Fruit fly (Drosophila melanogaster) whole organism, embryonic: ENCODE data around the gene Galphai.
A peak's percentile ranks its signal among the peaks of the same experiment; 100 is the strongest.

ENCODE experiments used
- B-H2 ChIP-seq: fragments of 200-800 bp; sonication (Bioruptor generic); optimal IDR thresholded peaks from 2 replicates; lab custom pipeline; 2018; ENCODE audit warnings: missing biosample characterization, mild to moderate bottlenecking, missing genetic modification characterization
- BEAF-32 ChIP-seq: fragments of 200-800 bp; sonication (Bioruptor generic); optimal IDR thresholded peaks from 3 replicates; lab custom pipeline; 2017; ENCODE audit warnings: missing biosample characterization, missing genetic modification characterization, mild to moderate bottlenecking, moderate library complexity, missing genetic modification reagents
- CG10147 ChIP-seq: fragments of 200-800 bp; sonication (Bioruptor generic); optimal IDR thresholded peaks from 2 replicates; lab custom pipeline; 2019; ENCODE audit warnings: missing biosample characterization, mild to moderate bottlenecking, missing genetic modification characterization, moderate library complexity
- CG10274 ChIP-seq: fragments of 200-800 bp; sonication (Bioruptor generic); optimal IDR thresholded peaks from 3 replicates; lab custom pipeline; 2017; ENCODE audit warnings: missing biosample characterization, mild to moderate bottlenecking, missing genetic modification characterization
- CG10366 ChIP-seq: fragments of 200-800 bp; sonication (Bioruptor generic); IDR thresholded peaks from 2 replicates; pipeline ENCODE4 v1.3.6; 2022; ENCODE audit warnings: missing biosample characterization, missing genetic modification characterization
- CG10654 ChIP-seq: fragments of 200-800 bp; sonication (Bioruptor generic); optimal IDR thresholded peaks from 2 replicates; lab custom pipeline; 2016; ENCODE audit warnings: missing biosample characterization, missing genetic modification characterization
- CG11247 ChIP-seq: fragments of 200-800 bp; sonication (Bioruptor generic); IDR thresholded peaks from 2 replicates; pipeline ENCODE4 v1.3.6; 2022; ENCODE audit warnings: missing biosample characterization, missing genetic modification characterization
- CG12071 ChIP-seq: fragments of 200-800 bp; sonication (Bioruptor generic); optimal IDR thresholded peaks from 3 replicates; lab custom pipeline; 2018; ENCODE audit warnings: missing biosample characterization, mild to moderate bottlenecking, missing genetic modification characterization
- CG12104 ChIP-seq: fragments of 200-800 bp; sonication (Bioruptor generic); optimal IDR thresholded peaks from 3 replicates; lab custom pipeline; 2016; ENCODE audit warnings: missing biosample characterization, missing genetic modification characterization
- CG12659 ChIP-seq: fragments of 200-800 bp; sonication (Bioruptor generic); optimal IDR thresholded peaks from 3 replicates; lab custom pipeline; 2017; ENCODE audit warnings: mild to moderate bottlenecking, missing biosample characterization, missing genetic modification reagents, missing genetic modification characterization
- CG17568 ChIP-seq: fragments of 200-800 bp; sonication (Bioruptor generic); optimal IDR thresholded peaks from 2 replicates; lab custom pipeline; 2018; ENCODE audit warnings: missing biosample characterization, mild to moderate bottlenecking, missing genetic modification characterization, moderate library complexity
- CG18011 ChIP-seq: fragments of 200-800 bp; sonication (Bioruptor generic); optimal IDR thresholded peaks from 2 replicates; lab custom pipeline; 2017; ENCODE audit warnings: missing biosample characterization, missing genetic modification characterization, mild to moderate bottlenecking, moderate library complexity, missing genotype
- CG32532 ChIP-seq: fragments of 200-800 bp; sonication (Bioruptor generic); IDR thresholded peaks from 2 replicates; pipeline ENCODE4 v1.3.6; 2022; ENCODE audit warnings: missing biosample characterization, missing genetic modification characterization
- CG6689 ChIP-seq: fragments of 200-800 bp; sonication (Bioruptor generic); IDR thresholded peaks from 2 replicates; pipeline ENCODE4 v1.3.6; 2022; ENCODE audit warnings: missing biosample characterization, missing genetic modification characterization
- CG7271 ChIP-seq: fragments of 200-800 bp; sonication (Bioruptor generic); optimal IDR thresholded peaks from 2 replicates; lab custom pipeline; 2018; ENCODE audit warnings: missing biosample characterization, mild to moderate bottlenecking, missing genetic modification characterization, moderate library complexity
- CG7556 ChIP-seq: fragments of 200-800 bp; sonication (Bioruptor generic); optimal IDR thresholded peaks from 2 replicates; lab custom pipeline; 2017; ENCODE audit warnings: missing biosample characterization, mild to moderate bottlenecking, missing genetic modification characterization
- CG7963 ChIP-seq: fragments of 200-800 bp; sonication (Bioruptor generic); IDR thresholded peaks from 3 replicates; pipeline ENCODE4 v1.3.6; 2022; ENCODE audit warnings: missing biosample characterization, missing genetic modification characterization; ENCODE audit not compliant: partially characterized antibody
- CG8924 ChIP-seq: fragments of 200-800 bp; optimal IDR thresholded peaks from 3 replicates; lab custom pipeline; 2019; ENCODE audit warnings: missing biosample characterization, mild to moderate bottlenecking, missing genetic modification characterization, moderate library complexity
- CG9437 ChIP-seq: fragments of 200-800 bp; sonication (Bioruptor generic); optimal IDR thresholded peaks from 2 replicates; lab custom pipeline; 2018; ENCODE audit warnings: missing biosample characterization, mild to moderate bottlenecking, missing genetic modification characterization
- Chrac-16 ChIP-seq: fragments of 200-800 bp; sonication (Bioruptor generic); optimal IDR thresholded peaks from 3 replicates; lab custom pipeline; 2016; ENCODE audit warnings: missing biosample characterization, missing genetic modification characterization
- Dek ChIP-seq: fragments of 200-800 bp; sonication (Bioruptor generic); optimal IDR thresholded peaks from 3 replicates; lab custom pipeline; 2019; ENCODE audit warnings: missing biosample characterization, mild to moderate bottlenecking, missing genetic modification characterization, moderate library complexity
- Gsc ChIP-seq: fragments of 200-800 bp; sonication (Bioruptor generic); IDR thresholded peaks from 2 replicates; pipeline ENCODE4 v1.3.6; 2022; ENCODE audit warnings: missing biosample characterization, missing genetic modification characterization
- Hand ChIP-seq: fragments of 200-800 bp; sonication (Bioruptor generic); optimal IDR thresholded peaks from 2 replicates; lab custom pipeline; 2017; ENCODE audit warnings: mild to moderate bottlenecking, missing biosample characterization, missing genetic modification reagents, missing genetic modification characterization
- Hr3 ChIP-seq: fragments of 200-800 bp; sonication (Bioruptor generic); optimal IDR thresholded peaks from 3 replicates; lab custom pipeline; 2016; ENCODE audit warnings: missing biosample characterization, missing genetic modification characterization
- Nf-YB ChIP-seq: fragments of 200-800 bp; sonication (Bioruptor generic); optimal IDR thresholded peaks from 3 replicates; lab custom pipeline; 2019; ENCODE audit warnings: missing biosample characterization, mild to moderate bottlenecking, missing genetic modification characterization, moderate library complexity
- Opbp ChIP-seq: fragments of 200-800 bp; sonication (Bioruptor generic); IDR thresholded peaks from 3 replicates; pipeline ENCODE4 v1.3.6; 2022; ENCODE audit warnings: missing biosample characterization, missing genetic modification characterization; ENCODE audit not compliant: partially characterized antibody
- Poxn ChIP-seq: fragments of 200-800 bp; sonication (Bioruptor generic); IDR thresholded peaks from 2 replicates; pipeline ENCODE4 v1.3.6; 2022; ENCODE audit warnings: missing biosample characterization, missing genetic modification characterization
- Rfx ChIP-seq: fragments of 200-800 bp; sonication (Bioruptor generic); IDR thresholded peaks from 2 replicates; pipeline ENCODE4 v1.3.6; 2022; ENCODE audit warnings: missing biosample characterization, missing genetic modification characterization
- ac ChIP-seq: fragments of 200-800 bp; sonication (Bioruptor generic); optimal IDR thresholded peaks from 3 replicates; lab custom pipeline; 2017; ENCODE audit warnings: missing biosample characterization, mild to moderate bottlenecking, missing genetic modification characterization
- cad ChIP-seq: fragments of >200 bp; optimal IDR thresholded peaks from 2 replicates; lab custom pipeline; 2017; ENCODE audit warnings: missing biosample characterization, missing genetic modification characterization
- dmrt11E ChIP-seq: fragments of 200-800 bp; sonication (Bioruptor generic); optimal IDR thresholded peaks from 3 replicates; lab custom pipeline; 2018; ENCODE audit warnings: missing biosample characterization, mild to moderate bottlenecking, missing genetic modification characterization, moderate library complexity
- gcm2 ChIP-seq: fragments of 200-800 bp; sonication (Bioruptor generic); optimal IDR thresholded peaks from 2 replicates; lab custom pipeline; 2016; ENCODE audit warnings: missing biosample characterization, missing genetic modification characterization
- her ChIP-seq: fragments of 200-800 bp; sonication (Bioruptor generic); optimal IDR thresholded peaks from 2 replicates; lab custom pipeline; 2016; ENCODE audit warnings: missing biosample characterization, missing genetic modification characterization
- hkb ChIP-seq, 2 experiments: fragments of 200-800 bp in 1 of 2; fragments of >200 bp in 1 of 2; sonication (Bioruptor generic) in 1 of 2; IDR thresholded peaks in 1 of 2; optimal IDR thresholded peaks in 1 of 2; 2 replicates each; pipeline versions ENCODE4 v1.3.6 to Lab custom; 2017 to 2022; ENCODE audit warnings: missing biosample characterization in 1 of 2, missing genetic modification characterization in 1 of 2
- inv ChIP-seq: fragments of 200-800 bp; sonication (Bioruptor generic); IDR thresholded peaks from 2 replicates; pipeline ENCODE4 v1.3.6; 2022; ENCODE audit warnings: missing biosample characterization, missing genetic modification characterization; ENCODE audit not compliant: partially characterized antibody
- lilli ChIP-seq: fragments of 200-800 bp; sonication (Bioruptor generic); optimal IDR thresholded peaks from 3 replicates; lab custom pipeline; 2016; ENCODE audit warnings: missing biosample characterization, missing genetic modification characterization
- lov ChIP-seq, 2 experiments: fragments of 200-800 bp in 1 of 2; fragments of >200 bp in 1 of 2; sonication (Bioruptor generic) in 1 of 2; IDR thresholded peaks in 1 of 2; optimal IDR thresholded peaks in 1 of 2; 2 replicates in 1 of 2; 3 replicates in 1 of 2; pipeline versions ENCODE4 v1.3.6 to Lab custom; 2017 to 2022; ENCODE audit warnings: missing biosample characterization in 1 of 2, missing genetic modification characterization in 1 of 2
- nom ChIP-seq: fragments of 200-800 bp; sonication (Bioruptor generic); optimal IDR thresholded peaks from 2 replicates; lab custom pipeline; 2017; ENCODE audit warnings: missing biosample characterization, missing genetic modification characterization, mild to moderate bottlenecking, moderate library complexity, missing genetic modification reagents
- pan ChIP-seq, 4 experiments: fragments of >200 bp in 3 of 4; fragments of 200-800 bp in 1 of 4; sonication (Bioruptor generic) in 1 of 4; optimal IDR thresholded peaks in 3 of 4; IDR thresholded peaks in 1 of 4; 2 replicates each; pipeline versions ENCODE4 v1.3.6 to Lab custom; 2017 to 2022; ENCODE audit warnings: missing biosample characterization in 2 of 4, missing genetic modification characterization in 2 of 4, mixed read lengths in 1 of 4
- pfk ChIP-seq: fragments of 200-800 bp; sonication (Bioruptor generic); optimal IDR thresholded peaks from 2 replicates; lab custom pipeline; 2018; ENCODE audit warnings: missing biosample characterization, mild to moderate bottlenecking, missing genetic modification characterization, moderate library complexity
- phol ChIP-seq: fragments of 200-800 bp; sonication (Bioruptor generic); optimal IDR thresholded peaks from 3 replicates; lab custom pipeline; 2018; ENCODE audit warnings: missing biosample characterization, mild to moderate bottlenecking, missing genetic modification characterization, moderate library complexity
- salm ChIP-seq: fragments of 200-800 bp; sonication (Bioruptor generic); optimal IDR thresholded peaks from 2 replicates; lab custom pipeline; 2018; ENCODE audit warnings: missing biosample characterization, mild to moderate bottlenecking, missing genetic modification characterization
- slbo ChIP-seq: fragments of 200-800 bp; sonication (Bioruptor generic); IDR thresholded peaks from 2 replicates; pipeline ENCODE4 v1.3.6; 2022; ENCODE audit warnings: missing biosample characterization, missing genetic modification characterization
- so ChIP-seq: fragments of 200-800 bp; sonication (Bioruptor generic); IDR thresholded peaks from 3 replicates; pipeline ENCODE4 v1.3.6; 2022; ENCODE audit warnings: missing biosample characterization, missing genetic modification characterization
- usp ChIP-seq: fragments of >200 bp; optimal IDR thresholded peaks from 2 replicates; lab custom pipeline; 2017; ENCODE audit warnings: missing biosample characterization, missing genetic modification characterization
- z ChIP-seq: fragments of 200-800 bp; sonication (Bioruptor generic); IDR thresholded peaks from 3 replicates; pipeline ENCODE4 v1.3.6; 2022; ENCODE audit warnings: missing biosample characterization, missing genetic modification characterization

The Galphai gene

dm6 chr3L:6968961-6969814 lies 10.7 kb downstream of the Galphai start, which contains the start of the genes Mis12 and CG9953 (continued):
- no peak for TF ChIP-seq hkb (optimal IDR thresholded peaks at IDR 0.05; lab: Kevin White, UChicago)
- TF ChIP-seq hkb (GFP tag; IDR thresholded peaks at IDR 0.05; lab: Robert Waterston, UW), result 0 out of 2 replicates have a peak, but pooled peaks have one; percentile 21
- no peak for TF ChIP-seq CG7271 (tag; lab: Kevin White, UChicago)
- TF ChIP-seq CG7556 (GFP tag; lab: Kevin White, UChicago), result peak; percentile 47
- TF ChIP-seq Hand (GFP tag; lab: Kevin White, UChicago), result no peak
- TF ChIP-seq CG12104 (GFP tag; lab: Kevin White, UChicago), result peak; percentile 26
- TF ChIP-seq Opbp, result no peak
- TF ChIP-seq B-H2 (GFP tag; lab: Kevin White, UChicago), result no peak
- TF ChIP-seq Rfx, result peak; percentile 30; the same call in 1 of the 2 replicates
- TF ChIP-seq lov (optimal IDR thresholded peaks at IDR 0.05; lab: Kevin White, UChicago), result no peak
- TF ChIP-seq lov (GFP tag; IDR thresholded peaks at IDR 0.05; lab: Robert Waterston, UW), result no peak
- no peak for TF ChIP-seq salm (tag; lab: Kevin White, UChicago)
- no peak; the same call in 1 of the 2 replicates for TF ChIP-seq CG10366 (GFP tag; lab: Robert Waterston, UW)
- TF ChIP-seq Poxn, result no peak
- peak; percentile 48 for TF ChIP-seq slbo (GFP tag; lab: Robert Waterston, UW)
- peak; percentile 38 for TF ChIP-seq dmrt11E (tag; lab: Kevin White, UChicago)
- no peak for TF ChIP-seq cad (GFP tag; lab: Kevin White, UChicago)
- peak; percentile 70 for TF ChIP-seq CG6689 (GFP tag; lab: Robert Waterston, UW)
- no peak for TF ChIP-seq ac (GFP tag; lab: Kevin White, UChicago)
- no peak for TF ChIP-seq Gsc (GFP tag; lab: Robert Waterston, UW)
- peak; percentile 47 for TF ChIP-seq lilli (GFP tag; lab: Kevin White, UChicago)
- no peak for TF ChIP-seq CG12071 (GFP tag; lab: Kevin White, UChicago)
- TF ChIP-seq pan (optimal IDR thresholded peaks at IDR 0.05; lab: Kevin White, UChicago), result no peak
- TF ChIP-seq pan (GFP tag; optimal IDR thresholded peaks at IDR 0.05 in 1 of 2, IDR thresholded peaks at IDR 0.05 in 1 of 2), result peak in 1 of 2 experiments; percentile 76
- no peak for TF ChIP-seq nom (GFP tag; lab: Kevin White, UChicago)
- no peak for TF ChIP-seq CG7963 (GFP tag; lab: Robert Waterston, UW)
- no peak for TF ChIP-seq z (GFP tag; lab: Robert Waterston, UW)
- TF ChIP-seq CG9437 (GFP tag; lab: Kevin White, UChicago), result peak; percentile 92
- TF ChIP-seq Hr3 (GFP tag; lab: Kevin White, UChicago), result peak; percentile 51
- TF ChIP-seq CG8924 (tag; lab: Kevin White, UChicago), result peak; percentile 57
- TF ChIP-seq her, result no peak
- peak; percentile 4 for TF ChIP-seq Dek (tag; lab: Kevin White, UChicago)
- TF ChIP-seq usp (GFP tag; lab: Kevin White, UChicago), result no peak
- peak; percentile 6 for TF ChIP-seq Nf-YB (GFP tag; lab: Kevin White, UChicago)
- no peak for TF ChIP-seq CG11247 (GFP tag; lab: Robert Waterston, UW)
- no peak for TF ChIP-seq CG10274
- TF ChIP-seq CG10654, result peak; percentile 12
- TF ChIP-seq pfk, result no peak
- TF ChIP-seq CG12659 (GFP tag; lab: Kevin White, UChicago), result peak; percentile 39
- peak; percentile 69 for TF ChIP-seq CG32532 (GFP tag; lab: Robert Waterston, UW)
- TF ChIP-seq so (GFP tag; lab: Robert Waterston, UW), result no peak
- TF ChIP-seq CG18011 (GFP tag; lab: Kevin White, UChicago), result no peak
- TF ChIP-seq inv (GFP tag; lab: Robert Waterston, UW), result no peak
- peak; percentile 1 for TF ChIP-seq Chrac-16 (GFP tag; lab: Kevin White, UChicago)
- TF ChIP-seq BEAF-32 (GFP tag; lab: Kevin White, UChicago), result peak; percentile 19
- no peak for TF ChIP-seq CG10147 (GFP tag; lab: Kevin White, UChicago)
- peak; percentile 48 for TF ChIP-seq phol (tag; lab: Kevin White, UChicago)
- TF ChIP-seq gcm2 (GFP tag; lab: Kevin White, UChicago), result no peak
- no peak for TF ChIP-seq CG17568 (GFP tag; lab: Kevin White, UChicago)
